Worm (Caenorhabditis elegans) whole organism, L2 larva: ENCODE measurements around the gene Y39B6A.13.

Experiments
- C34F6.9 ChIP-seq: fragments of 150-350 bp; optimal IDR thresholded peaks from 2 replicates; lab custom pipeline; 2014; ENCODE audit warnings: missing biosample characterization, missing genetic modification characterization
- F13H6.1 ChIP-seq: sonication (generic microtip); optimal IDR thresholded peaks from 2 replicates; lab custom pipeline; 2016; ENCODE audit warnings: missing genetic modification characterization, missing compliant biosample characterization
- R02D3.7 ChIP-seq: fragments of 150-350 bp; optimal IDR thresholded peaks from 2 replicates; lab custom pipeline; 2014; ENCODE audit warnings: missing biosample characterization, missing genetic modification characterization
- Y55F3AM.14 ChIP-seq: fragments of 200-800 bp; sonication (Bioruptor generic); optimal IDR thresholded peaks from 2 replicates; lab custom pipeline; 2018; ENCODE audit warnings: mild to moderate bottlenecking, missing genetic modification characterization, missing compliant biosample characterization
- aly-2 ChIP-seq: fragments of 150-350 bp; optimal IDR thresholded peaks from 2 replicates; lab custom pipeline; 2014; ENCODE audit warnings: missing biosample characterization, missing genetic modification characterization
- ama-1 ChIP-seq: fragments of 150-350 bp; optimal IDR thresholded peaks from 2 replicates; lab custom pipeline; 2018; ENCODE audit warnings: inconsistent platforms
- blmp-1 ChIP-seq: sonication (generic microtip); optimal IDR thresholded peaks from 2 replicates; lab custom pipeline; 2017; ENCODE audit warnings: missing genetic modification characterization, mild to moderate bottlenecking, missing compliant biosample characterization, antibody characterized with exemption, moderate library complexity; ENCODE audit not compliant: insufficient read depth
- ceh-16 ChIP-seq: fragments of 150-350 bp; optimal IDR thresholded peaks from 2 replicates; lab custom pipeline; 2014; ENCODE audit warnings: missing biosample characterization, missing genetic modification characterization
- crh-2 ChIP-seq: sonication (generic microtip); optimal IDR thresholded peaks from 2 replicates; lab custom pipeline; 2017; ENCODE audit warnings: missing biosample characterization, missing genetic modification characterization
- dmd-4 ChIP-seq: sonication (generic microtip); optimal IDR thresholded peaks from 2 replicates; lab custom pipeline; 2017; ENCODE audit warnings: missing biosample characterization, missing genetic modification characterization
- egl-27 ChIP-seq: sonication (generic microtip); optimal IDR thresholded peaks from 3 replicates; lab custom pipeline; 2017; ENCODE audit warnings: missing biosample characterization, missing genetic modification reagents, missing genetic modification characterization
- elt-1 ChIP-seq: fragments of 150-350 bp; optimal IDR thresholded peaks from 2 replicates; lab custom pipeline; 2014; ENCODE audit warnings: missing biosample characterization, missing genetic modification characterization
- elt-3 ChIP-seq: sonication (generic microtip); optimal IDR thresholded peaks from 2 replicates; lab custom pipeline; 2017; ENCODE audit warnings: missing biosample characterization, missing genetic modification characterization
- fos-1 ChIP-seq: fragments of 150-350 bp; optimal IDR thresholded peaks from 2 replicates; lab custom pipeline; 2014; ENCODE audit warnings: missing biosample characterization, missing genetic modification characterization
- gmeb-1 ChIP-seq: fragments of 150-350 bp; optimal IDR thresholded peaks from 2 replicates; lab custom pipeline; 2014; ENCODE audit warnings: missing biosample characterization, missing genetic modification characterization
- lin-11 ChIP-seq: fragments of 150-350 bp; sonication (generic microtip); optimal IDR thresholded peaks from 2 replicates; lab custom pipeline; 2014; ENCODE audit warnings: missing biosample characterization, missing genetic modification characterization, inconsistent platforms, mixed read lengths
- lin-13 ChIP-seq: fragments of 150-350 bp; optimal IDR thresholded peaks from 2 replicates; lab custom pipeline; 2014; ENCODE audit warnings: missing biosample characterization, missing genetic modification reagents, missing genetic modification characterization
- lin-39 ChIP-seq: fragments of 150-350 bp; optimal IDR thresholded peaks from 2 replicates; lab custom pipeline; 2014; ENCODE audit warnings: missing biosample characterization, missing genetic modification reagents, missing genetic modification characterization
- mab-5 ChIP-seq: fragments of 150-350 bp; optimal IDR thresholded peaks from 2 replicates; lab custom pipeline; 2014; ENCODE audit warnings: missing biosample characterization, missing genetic modification characterization
- mbf-1 ChIP-seq: sonication (generic microtip); optimal IDR thresholded peaks from 2 replicates; lab custom pipeline; 2017; ENCODE audit warnings: missing biosample characterization, missing genetic modification characterization
- mdl-1 ChIP-seq, 2 experiments: fragments of 150-350 bp in 1 of 2; sonication (generic microtip) in 1 of 2; optimal IDR thresholded peaks; 2 replicates each; lab custom pipeline; 2017; ENCODE audit warnings: missing biosample characterization in 2 of 2, missing genetic modification characterization in 2 of 2
- nhr-11 ChIP-seq: fragments of 150-350 bp; optimal IDR thresholded peaks from 2 replicates; lab custom pipeline; 2014; ENCODE audit warnings: missing biosample characterization, missing genetic modification characterization
- nhr-12 ChIP-seq: fragments of 150-350 bp; optimal IDR thresholded peaks from 2 replicates; lab custom pipeline; 2014; ENCODE audit warnings: missing biosample characterization, missing genetic modification characterization
- nhr-237 ChIP-seq: fragments of 150-350 bp; optimal IDR thresholded peaks from 2 replicates; lab custom pipeline; 2014; ENCODE audit warnings: missing biosample characterization, missing genetic modification characterization
- nhr-25 ChIP-seq: fragments of 150-350 bp; sonication (generic microtip); optimal IDR thresholded peaks from 3 replicates; lab custom pipeline; 2014; ENCODE audit warnings: missing biosample characterization, missing genetic modification characterization
- nhr-6 ChIP-seq: fragments of 150-350 bp; optimal IDR thresholded peaks from 2 replicates; lab custom pipeline; 2014; ENCODE audit warnings: missing biosample characterization, missing genetic modification characterization
- nhr-77 ChIP-seq: fragments of 150-350 bp; optimal IDR thresholded peaks from 2 replicates; lab custom pipeline; 2014; ENCODE audit warnings: missing biosample characterization, missing genetic modification characterization
- peb-1 ChIP-seq: fragments of 150-350 bp; optimal IDR thresholded peaks from 2 replicates; lab custom pipeline; 2014; ENCODE audit warnings: missing biosample characterization, missing genetic modification characterization
- sem-4 ChIP-seq: fragments of 150-350 bp; optimal IDR thresholded peaks from 2 replicates; lab custom pipeline; 2014; ENCODE audit warnings: missing biosample characterization, missing genetic modification reagents, missing genetic modification characterization
- skn-1 ChIP-seq: sonication (generic microtip); optimal IDR thresholded peaks from 2 replicates; lab custom pipeline; 2017; ENCODE audit warnings: missing biosample characterization, missing genetic modification characterization
- sma-3 ChIP-seq: sonication (generic microtip); optimal IDR thresholded peaks from 2 replicates; lab custom pipeline; 2016; ENCODE audit warnings: missing genetic modification reagents, missing genetic modification characterization, missing compliant biosample characterization
- sma-9 ChIP-seq, 2 experiments: fragments of 150-350 bp in 1 of 2; sonication (generic microtip) in 1 of 2; optimal IDR thresholded peaks; 2 replicates each; lab custom pipeline; 2014 to 2016; ENCODE audit warnings: missing genetic modification characterization in 2 of 2, mild to moderate bottlenecking in 1 of 2, missing biosample characterization in 1 of 2, missing compliant biosample characterization in 1 of 2, missing genetic modification reagents in 1 of 2, moderate library complexity in 1 of 2
- snpc-4 ChIP-seq: fragments of 150-350 bp; optimal IDR thresholded peaks from 2 replicates; lab custom pipeline; 2014; ENCODE audit warnings: missing biosample characterization, missing genetic modification characterization
- unc-39 ChIP-seq: fragments of 150-350 bp; optimal IDR thresholded peaks from 2 replicates; lab custom pipeline; 2014; ENCODE audit warnings: missing biosample characterization, missing genetic modification characterization
- unc-55 ChIP-seq: fragments of 150-350 bp; sonication (generic microtip); optimal IDR thresholded peaks from 3 replicates; lab custom pipeline; 2014; ENCODE audit warnings: missing biosample characterization, missing genetic modification reagents, missing genetic modification characterization
- unc-62 ChIP-seq: fragments of 150-350 bp; optimal IDR thresholded peaks from 2 replicates; lab custom pipeline; 2014; ENCODE audit warnings: missing biosample characterization, missing genetic modification reagents, missing genetic modification characterization
- zag-1 ChIP-seq: fragments of 150-350 bp; optimal IDR thresholded peaks from 2 replicates; lab custom pipeline; 2014; ENCODE audit warnings: missing biosample characterization, missing genetic modification characterization

Gene Y39B6A.13

ce11 chrV:19153806-19154205 lies 34.6 kb upstream of the Y39B6A.13 start, which contains the start of gene tsp-13:
Gene tsp-13 (plus strand): TSS chrV:19154106.
- TF ChIP-seq gmeb-1 (tag; lab: Kevin White, UChicago), result no peak
- no peak for TF ChIP-seq egl-27 (tag; lab: Kevin White, UChicago)
- no peak for TF ChIP-seq mbf-1 (tag; lab: Kevin White, UChicago)
- TF ChIP-seq unc-55 (GFP tag; lab: Kevin White, UChicago), result no peak
- TF ChIP-seq elt-1 (tag; lab: Kevin White, UChicago), result no peak
- TF ChIP-seq mdl-1 (tag; optimal IDR thresholded peaks at IDR 0.05; lab: Kevin White, UChicago), result no peak
- no peak for TF ChIP-seq sem-4 (tag; lab: Kevin White, UChicago)
- TF ChIP-seq dmd-4, result no peak
- no peak for TF ChIP-seq lin-39
- TF ChIP-seq F13H6.1 (tag; lab: Kevin White, UChicago), result no peak
- no peak for TF ChIP-seq unc-39 (tag; lab: Kevin White, UChicago)
- TF ChIP-seq Y55F3AM.14 (GFP tag; lab: Kevin White, UChicago), result no peak
- TF ChIP-seq ceh-16 (tag; lab: Kevin White, UChicago), result no peak
- TF ChIP-seq snpc-4 (tag; lab: Kevin White, UChicago), result no peak
- no peak for TF ChIP-seq zag-1 (tag; lab: Kevin White, UChicago)
- no peak for TF ChIP-seq nhr-6 (tag; lab: Kevin White, UChicago)
- TF ChIP-seq blmp-1 (tag; lab: Kevin White, UChicago), result no peak
- no peak for TF ChIP-seq peb-1
- no peak for TF ChIP-seq nhr-11
- TF ChIP-seq mab-5 (tag; lab: Kevin White, UChicago), result no peak

ce11 chrV:19153244-19153643 lies 34.0 kb upstream of the Y39B6A.13 start:
- peak; percentile 68 for TF ChIP-seq fos-1
- no peak for TF ChIP-seq C34F6.9 (tag; lab: Kevin White, UChicago)
- no peak for TF ChIP-seq mab-5 (tag; lab: Kevin White, UChicago)
- no peak for TF ChIP-seq lin-11
- no peak for TF ChIP-seq sma-9 (GFP tag; optimal IDR thresholded peaks at IDR 0.05; lab: Kevin White, UChicago)
- no peak for TF ChIP-seq sma-9 (tag; optimal IDR thresholded peaks at IDR 0.05; lab: Kevin White, UChicago)
- TF ChIP-seq nhr-77 (tag; lab: Kevin White, UChicago), result no peak
- TF ChIP-seq nhr-237 (tag; lab: Kevin White, UChicago), result no peak
- no peak for TF ChIP-seq sma-3 (GFP tag; lab: Kevin White, UChicago)
- TF ChIP-seq, all 48 proteins: peak for 1

DNA sequence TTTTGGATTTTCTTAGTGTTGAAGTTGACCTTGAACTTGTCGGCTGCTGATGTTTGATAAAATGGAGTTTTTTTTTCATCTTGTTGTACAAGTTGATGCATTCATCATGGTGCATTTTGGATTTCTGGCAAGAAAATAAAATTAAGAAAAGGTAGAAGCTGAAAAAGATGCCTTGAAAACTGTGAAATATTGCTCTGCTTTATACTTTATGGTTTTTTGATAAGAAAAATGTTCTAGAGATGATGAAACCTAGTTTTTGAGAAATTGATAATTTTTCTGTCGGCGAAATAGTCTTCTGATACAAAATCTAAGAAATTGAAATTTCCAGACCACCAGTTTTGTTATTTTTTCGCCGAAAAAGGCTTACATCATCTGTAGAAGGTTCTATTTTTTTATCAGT lies 33.1 kb upstream of the Y39B6A.13 start, which contains the start of gene Y39B6A.69:
Y39B6A.69 (minus strand) TSS at position 101 of the 400 bp plus-strand sequence.
- TF ChIP-seq lin-13 (no peak), mab-5 (tag; lab: Kevin White, UChicago) (no peak), aly-2 (tag; lab: Kevin White, UChicago) (no peak), nhr-12 (tag; lab: Kevin White, UChicago) (no peak), mdl-1 (tag; optimal IDR thresholded peaks at IDR 0.05; lab: Kevin White, UChicago) (no peak), gmeb-1 (tag; lab: Kevin White, UChicago) (no peak), elt-3 (tag; lab: Kevin White, UChicago) (no peak)

ce11 chrV:19149057-19149456 lies 29.8 kb upstream of the Y39B6A.13 start, which contains the start of gene Y39B6A.7:
Gene Y39B6A.7 (minus strand): TSS chrV:19149157.
- TF ChIP-seq nhr-6 (tag; lab: Kevin White, UChicago) (no peak), unc-62 (GFP tag; lab: Kevin White, UChicago) (no peak), nhr-25 (tag; lab: Kevin White, UChicago) (no peak), ceh-16 (tag; lab: Kevin White, UChicago) (no peak), nhr-11 (no peak), nhr-12 (tag; lab: Kevin White, UChicago) (no peak), sma-3 (GFP tag; lab: Kevin White, UChicago) (no peak), blmp-1 (tag; lab: Kevin White, UChicago) (no peak), elt-1 (tag; lab: Kevin White, UChicago) (no peak), sma-9 (GFP tag; optimal IDR thresholded peaks at IDR 0.05; lab: Kevin White, UChicago) (no peak), sma-9 (tag; optimal IDR thresholded peaks at IDR 0.05; lab: Kevin White, UChicago) (no peak), unc-55 (GFP tag; lab: Kevin White, UChicago) (no peak), ama-1 (lab: Kevin White, UChicago) (no peak), crh-2 (tag; lab: Kevin White, UChicago) (no peak), R02D3.7 (tag; lab: Kevin White, UChicago) (no peak), lin-13 (no peak), elt-3 (tag; lab: Kevin White, UChicago) (no peak), skn-1 (no peak)
